Worm (Caenorhabditis elegans) whole organism, late embryonic: Measurements from ENCODE around the gene fbxa-142.

ENCODE experiments used
- C08G9.2 ChIP-seq: sonication (generic microtip); optimal IDR thresholded peaks from 2 replicates; lab custom pipeline; 2016; ENCODE audit warnings: mild to moderate bottlenecking, missing genetic modification characterization, moderate library complexity, missing compliant biosample characterization
- Y22D7AL.16 ChIP-seq: sonication (generic microtip); optimal IDR thresholded peaks from 2 replicates; lab custom pipeline; 2016; ENCODE audit warnings: missing genetic modification characterization, missing compliant biosample characterization
- ama-1 ChIP-seq: fragments of 150-350 bp; optimal IDR thresholded peaks from 2 replicates; lab custom pipeline; 2014
- ceh-14 ChIP-seq: sonication (generic microtip); optimal IDR thresholded peaks from 2 replicates; lab custom pipeline; 2016; ENCODE audit warnings: missing genotype, missing genetic modification characterization, missing compliant biosample characterization
- ceh-2 ChIP-seq: sonication (generic microtip); optimal IDR thresholded peaks from 2 replicates; lab custom pipeline; 2016; ENCODE audit warnings: missing genotype, missing genetic modification characterization, missing compliant biosample characterization
- ceh-22 ChIP-seq: sonication (generic microtip); optimal IDR thresholded peaks from 2 replicates; lab custom pipeline; 2017; ENCODE audit warnings: missing biosample characterization, missing genetic modification characterization
- ceh-24 ChIP-seq: sonication (generic microtip); optimal IDR thresholded peaks from 2 replicates; lab custom pipeline; 2016; ENCODE audit warnings: mild to moderate bottlenecking, missing genetic modification characterization, missing compliant biosample characterization
- ceh-34 ChIP-seq: sonication (generic microtip); optimal IDR thresholded peaks from 2 replicates; lab custom pipeline; 2016; ENCODE audit warnings: mild to moderate bottlenecking, missing genetic modification characterization, missing compliant biosample characterization
- ceh-6 ChIP-seq: fragments of 200-800 bp; sonication (Bioruptor generic); optimal IDR thresholded peaks from 2 replicates; lab custom pipeline; 2018; ENCODE audit warnings: mild to moderate bottlenecking, missing genetic modification characterization, missing compliant biosample characterization
- ceh-9 ChIP-seq: sonication (generic microtip); optimal IDR thresholded peaks from 2 replicates; lab custom pipeline; 2016; ENCODE audit warnings: mild to moderate bottlenecking, missing genetic modification characterization, inconsistent platforms, missing compliant biosample characterization
- elt-2 ChIP-seq: sonication (generic microtip); optimal IDR thresholded peaks from 2 replicates; lab custom pipeline; 2016; ENCODE audit warnings: missing genetic modification reagents, missing genetic modification characterization, missing compliant biosample characterization
- elt-4 ChIP-seq: sonication (generic microtip); optimal IDR thresholded peaks from 2 replicates; lab custom pipeline; 2016; ENCODE audit warnings: missing genetic modification characterization, missing compliant biosample characterization
- ets-4 ChIP-seq: sonication (generic microtip); optimal IDR thresholded peaks from 2 replicates; lab custom pipeline; 2016; ENCODE audit warnings: missing genetic modification characterization, missing compliant biosample characterization
- eyg-1 ChIP-seq: sonication (generic microtip); optimal IDR thresholded peaks from 2 replicates; lab custom pipeline; 2016; ENCODE audit warnings: missing genotype, missing genetic modification characterization, missing compliant biosample characterization
- fkh-6 ChIP-seq: sonication (generic microtip); optimal IDR thresholded peaks from 2 replicates; lab custom pipeline; 2016; ENCODE audit warnings: missing genetic modification characterization, missing compliant biosample characterization
- lim-6 ChIP-seq: sonication (generic microtip); optimal IDR thresholded peaks from 2 replicates; lab custom pipeline; 2016; ENCODE audit warnings: missing genetic modification characterization, missing compliant biosample characterization
- lin-11 ChIP-seq: fragments of 200-800 bp; sonication (Bioruptor generic); optimal IDR thresholded peaks from 2 replicates; lab custom pipeline; 2018; ENCODE audit warnings: mild to moderate bottlenecking, missing genetic modification characterization, missing compliant biosample characterization
- madf-2 ChIP-seq: sonication (generic microtip); optimal IDR thresholded peaks from 2 replicates; lab custom pipeline; 2017; ENCODE audit warnings: missing genetic modification characterization, missing compliant biosample characterization
- mec-3 ChIP-seq: sonication (generic microtip); optimal IDR thresholded peaks from 2 replicates; lab custom pipeline; 2016; ENCODE audit warnings: borderline replicate concordance, missing genetic modification characterization, missing compliant biosample characterization
- nfya-1 ChIP-seq: sonication (generic microtip); optimal IDR thresholded peaks from 2 replicates; lab custom pipeline; 2017; ENCODE audit warnings: missing genetic modification characterization, mild to moderate bottlenecking, missing compliant biosample characterization, antibody characterized with exemption, moderate library complexity
- pat-9 ChIP-seq: fragments of 200-800 bp; sonication (Bioruptor generic); optimal IDR thresholded peaks from 2 replicates; lab custom pipeline; 2018; ENCODE audit warnings: mild to moderate bottlenecking, missing genetic modification characterization, moderate library complexity, missing compliant biosample characterization
- pax-1 ChIP-seq: fragments of 150-350 bp; optimal IDR thresholded peaks from 2 replicates; lab custom pipeline; 2014; ENCODE audit warnings: missing biosample characterization, missing genetic modification characterization
- pha-2 ChIP-seq: sonication (generic microtip); optimal IDR thresholded peaks from 2 replicates; lab custom pipeline; 2017; ENCODE audit warnings: mild to moderate bottlenecking, missing genetic modification characterization, missing compliant biosample characterization
- pha-4 ChIP-seq: fragments of 150-350 bp; optimal IDR thresholded peaks from 2 replicates; lab custom pipeline; 2018; ENCODE audit warnings: missing biosample characterization, missing genetic modification reagents, missing genetic modification characterization
- pqm-1 ChIP-seq: sonication (generic microtip); optimal IDR thresholded peaks from 2 replicates; lab custom pipeline; 2016; ENCODE audit warnings: missing genetic modification characterization, missing compliant biosample characterization
- pros-1 ChIP-seq: fragments of 150-350 bp; optimal IDR thresholded peaks from 2 replicates; lab custom pipeline; 2014; ENCODE audit warnings: missing biosample characterization, missing genetic modification reagents, missing genetic modification characterization
- sdc-2 ChIP-seq: sonication (generic microtip); optimal IDR thresholded peaks from 2 replicates; lab custom pipeline; 2016; ENCODE audit warnings: missing genotype, missing genetic modification characterization, missing compliant biosample characterization
- sox-2 ChIP-seq: fragments of 200-800 bp; sonication (Bioruptor generic); IDR thresholded peaks from 2 replicates; pipeline ENCODE4 v1.3.6; 2022; ENCODE audit warnings: missing genetic modification reagents, missing genetic modification characterization, missing compliant biosample characterization
- sox-4 ChIP-seq: sonication (generic microtip); optimal IDR thresholded peaks from 2 replicates; lab custom pipeline; 2017; ENCODE audit warnings: mild to moderate bottlenecking, missing genetic modification characterization, inconsistent platforms, missing compliant biosample characterization
- syd-9 ChIP-seq: sonication (generic microtip); optimal IDR thresholded peaks from 2 replicates; lab custom pipeline; 2016; ENCODE audit warnings: mild to moderate bottlenecking, missing genetic modification characterization, moderate library complexity, missing compliant biosample characterization
- tbx-2 ChIP-seq: sonication (generic microtip); optimal IDR thresholded peaks from 2 replicates; lab custom pipeline; 2016; ENCODE audit warnings: missing genetic modification characterization, missing compliant biosample characterization
- ttx-3 ChIP-seq: sonication (generic microtip); optimal IDR thresholded peaks from 2 replicates; lab custom pipeline; 2016; ENCODE audit warnings: missing genetic modification reagents, missing genetic modification characterization, missing compliant biosample characterization
- unc-42 ChIP-seq: sonication (generic microtip); optimal IDR thresholded peaks from 2 replicates; lab custom pipeline; 2016; ENCODE audit warnings: missing genotype, missing genetic modification characterization, missing compliant biosample characterization
- unc-55 ChIP-seq: sonication (generic microtip); optimal IDR thresholded peaks from 2 replicates; lab custom pipeline; 2017; ENCODE audit warnings: missing biosample characterization, missing genetic modification reagents, missing genetic modification characterization
- zip-5 ChIP-seq: sonication (generic microtip); optimal IDR thresholded peaks from 2 replicates; lab custom pipeline; 2016; ENCODE audit warnings: missing genetic modification characterization, missing compliant biosample characterization

Gene fbxa-142

ce11 chrV:16115381-16115780, 15.8 kb downstream of the fbxa-142 start, which contains the start of gene str-25:
Gene str-25 (plus strand): TSS chrV:16115681.
- TF ChIP-seq pha-4 (tag; lab: Kevin White, UChicago) = no peak
- no peak for TF ChIP-seq pax-1
- no peak for TF ChIP-seq elt-4 (tag; lab: Kevin White, UChicago)
- no peak for TF ChIP-seq lim-6 (tag; lab: Kevin White, UChicago)
- TF ChIP-seq ttx-3 (tag; lab: Kevin White, UChicago) = no peak
- no peak for TF ChIP-seq pqm-1 (tag; lab: Kevin White, UChicago)
- TF ChIP-seq sdc-2 (tag; lab: Kevin White, UChicago) = no peak
- no peak for TF ChIP-seq ceh-9
- TF ChIP-seq elt-2 = no peak
- no peak for TF ChIP-seq lin-11 (tag; lab: Kevin White, UChicago)
- TF ChIP-seq unc-55 (GFP tag; lab: Kevin White, UChicago) = no peak
- no peak for TF ChIP-seq ceh-14 (tag; lab: Kevin White, UChicago)
- TF ChIP-seq ets-4 (tag; lab: Kevin White, UChicago) = no peak
- no peak for TF ChIP-seq ceh-2 (tag; lab: Kevin White, UChicago)

DNA sequence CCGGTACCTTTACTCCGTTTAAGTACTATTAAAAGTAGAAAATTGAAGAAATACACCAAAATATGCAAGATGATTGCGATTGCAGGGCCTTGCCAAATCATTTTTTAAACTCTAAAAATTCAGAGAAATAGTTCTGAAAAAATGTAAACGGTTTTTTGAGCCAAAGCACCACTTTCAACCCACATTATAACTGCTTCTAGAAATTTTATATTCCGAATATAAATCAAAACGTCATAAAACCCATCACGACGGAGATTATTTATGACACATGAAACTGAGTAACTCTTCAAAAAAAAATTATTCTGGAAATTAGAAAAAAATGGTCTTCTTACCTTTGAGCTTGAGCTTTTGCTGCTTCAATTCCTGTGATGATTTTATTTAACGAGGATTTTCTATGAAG, 16.9 kb downstream of the fbxa-142 start, which contains the start of gene srxa-16:
TSS of gene srxa-16 (minus strand) at position 101 of the 400 bp plus-strand sequence.
- TF ChIP-seq ceh-6 (GFP tag; lab: Kevin White, UChicago) (no peak), eyg-1 (tag; lab: Kevin White, UChicago) (no peak), tbx-2 (no peak), ets-4 (tag; lab: Kevin White, UChicago) (no peak), pat-9 (tag; lab: Kevin White, UChicago) (no peak), unc-42 (tag; lab: Kevin White, UChicago) (no peak), mec-3 (tag; lab: Kevin White, UChicago) (no peak), ama-1 (lab: Kevin White, UChicago) (no peak)

- TF ChIP-seq madf-2 (tag; lab: Kevin White, UChicago) (no peak), ceh-22 (tag; lab: Kevin White, UChicago) (no peak), unc-55 (GFP tag; lab: Kevin White, UChicago) (no peak), pros-1 (tag; lab: Kevin White, UChicago) (no peak), Y22D7AL.16 (tag; lab: Kevin White, UChicago) (no peak), sox-2 (GFP tag; lab: Robert Waterston, UW) (no peak), zip-5 (tag; lab: Kevin White, UChicago) (no peak), syd-9 (tag; lab: Kevin White, UChicago) (no peak), fkh-6 (tag; lab: Kevin White, UChicago) (no peak), unc-42 (tag; lab: Kevin White, UChicago) (no peak), elt-2 (no peak), C08G9.2 (no peak), sox-4 (tag; lab: Kevin White, UChicago) (no peak), nfya-1 (tag; lab: Kevin White, UChicago) (no peak), pha-2 (tag; lab: Kevin White, UChicago) (no peak), ceh-24 (tag; lab: Kevin White, UChicago) (no peak)
These were observed 27.6 kb downstream of the fbxa-142 start, which contains the start of gene argk-1 for ce11 chrV:16103594-16103993. Gene argk-1 (plus strand): TSS chrV:16103894.

DNA sequence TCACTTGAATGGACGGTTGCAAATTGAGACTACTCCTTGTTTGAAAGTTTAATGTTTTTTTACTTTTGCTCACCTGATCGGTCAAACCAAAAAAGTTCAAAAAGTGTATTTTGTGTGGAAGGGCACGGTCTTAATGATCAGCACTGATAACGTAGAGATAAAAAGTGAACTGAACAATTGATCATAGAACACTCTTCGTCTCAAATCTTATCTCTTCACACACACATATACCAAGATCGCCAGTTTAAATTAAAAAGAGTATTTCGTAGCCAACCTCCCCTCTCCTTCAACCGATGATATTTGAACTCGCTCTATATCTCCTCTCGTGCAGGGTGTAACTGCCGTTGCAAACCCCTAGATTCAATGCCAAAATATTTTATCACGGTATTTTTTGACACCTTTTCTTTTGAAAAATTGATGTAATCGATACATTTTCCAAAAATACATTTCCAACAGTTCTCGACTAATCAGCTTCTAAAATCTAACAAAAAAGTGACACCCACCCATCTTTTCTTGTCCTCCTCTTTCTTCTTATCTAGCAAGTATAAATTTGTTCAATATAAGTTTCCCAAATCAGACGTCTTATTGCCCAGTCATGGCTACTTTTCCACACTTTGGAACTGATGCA, 30.9 kb downstream of the fbxa-142 start, which contains the start of gene cth-1:
TSS of gene cth-1 (plus strand) at position 578 of the 628 bp plus-strand sequence.
- no peak for TF ChIP-seq ceh-34 (tag; lab: Kevin White, UChicago)
- TF ChIP-seq elt-2 = peak; percentile 55
- TF ChIP-seq, all 69 proteins: peak for 1
